Worm (Caenorhabditis elegans) whole organism, L3 larva: ENCODE measurements around the gene C50E3.9.

Experiments
- elt-2 ChIP-seq: sonication (generic microtip); optimal IDR thresholded peaks from 2 replicates; lab custom pipeline; 2016; ENCODE audit warnings: missing genetic modification reagents, mild to moderate bottlenecking, missing genetic modification characterization, missing compliant biosample characterization
- fos-1 ChIP-seq: fragments of 150-350 bp; optimal IDR thresholded peaks from 2 replicates; lab custom pipeline; 2014; ENCODE audit warnings: missing biosample characterization, missing genetic modification characterization
- pha-4 ChIP-seq: fragments of 150-350 bp; optimal IDR thresholded peaks from 2 replicates; lab custom pipeline; 2014; ENCODE audit warnings: missing biosample characterization, missing genetic modification reagents, missing genetic modification characterization
- pqm-1 ChIP-seq: fragments of 150-350 bp; optimal IDR thresholded peaks from 2 replicates; lab custom pipeline; 2017; ENCODE audit warnings: missing biosample characterization, missing genetic modification characterization, inconsistent platforms

DNA sequence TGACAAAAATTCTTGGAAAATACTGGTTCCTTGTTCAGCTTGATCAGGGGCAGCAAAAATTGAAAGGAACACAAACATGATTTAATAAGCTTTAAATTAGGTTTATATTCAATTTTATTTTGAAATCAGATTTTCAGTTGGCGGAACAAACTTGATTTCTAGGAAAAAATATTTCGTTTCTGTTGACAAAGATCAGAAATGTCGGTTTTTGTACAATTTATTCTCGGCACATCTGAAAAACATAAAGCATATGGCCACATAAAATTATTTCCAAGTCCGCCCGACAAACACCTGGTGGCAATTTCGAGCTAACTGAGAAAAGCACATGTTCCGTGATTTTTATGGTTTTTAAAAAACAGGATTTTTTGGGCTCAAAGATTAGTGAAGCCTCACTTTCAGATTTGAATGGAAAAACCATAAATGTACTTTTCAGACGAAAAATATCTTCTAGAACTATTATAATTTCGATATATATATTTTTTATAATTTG, 46.1 kb downstream of the C50E3.9 start, which contains the start of gene ttr-10:
- TF ChIP-seq fos-1 (no peak), pha-4 (tag; lab: Kevin White, UChicago) (no peak), elt-2 (tag; lab: Kevin White, UChicago) (no peak), pqm-1 (no peak)
